Worm (Caenorhabditis elegans) whole organism, L2 larva: Measurements from ENCODE around the gene cyp-13A6.

Source experiments
- nhr-11 ChIP-seq: fragments of 150-350 bp; optimal IDR thresholded peaks from 2 replicates; lab custom pipeline; 2014; ENCODE audit warnings: missing biosample characterization, missing genetic modification characterization
- sem-4 ChIP-seq: fragments of 150-350 bp; optimal IDR thresholded peaks from 2 replicates; lab custom pipeline; 2014; ENCODE audit warnings: missing biosample characterization, missing genetic modification reagents, missing genetic modification characterization
- snpc-4 ChIP-seq: fragments of 150-350 bp; optimal IDR thresholded peaks from 2 replicates; lab custom pipeline; 2014; ENCODE audit warnings: missing biosample characterization, missing genetic modification characterization
- unc-62 ChIP-seq: fragments of 150-350 bp; optimal IDR thresholded peaks from 2 replicates; lab custom pipeline; 2014; ENCODE audit warnings: missing biosample characterization, missing genetic modification reagents, missing genetic modification characterization
- ztf-11 ChIP-seq: sonication (generic microtip); optimal IDR thresholded peaks from 2 replicates; lab custom pipeline; 2017; ENCODE audit warnings: missing biosample characterization, missing genetic modification characterization

DNA sequence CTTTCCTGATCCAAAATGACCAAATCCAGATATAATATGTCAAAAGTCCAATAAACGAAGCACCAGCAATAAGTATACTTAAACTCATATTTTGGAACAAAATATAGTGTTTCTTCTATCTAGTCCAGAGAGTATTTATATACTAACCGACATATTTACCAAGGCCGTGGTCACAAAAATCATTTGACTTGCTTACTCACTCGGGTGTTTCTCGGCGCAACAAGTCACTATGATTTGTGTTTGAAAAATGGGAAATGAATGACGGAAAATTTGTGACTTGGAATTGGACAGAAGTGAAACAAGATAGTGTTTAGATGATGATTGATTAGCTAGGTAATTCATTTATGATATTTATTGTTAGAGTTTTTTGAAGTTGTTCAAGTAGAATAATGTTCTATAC lies 2.4 kb downstream of the cyp-13A6 start, which contains the start of gene cyp-13A5:
- no peak for TF ChIP-seq nhr-11 (tag; lab: Kevin White, UChicago)
- no peak for TF ChIP-seq sem-4 (tag; lab: Kevin White, UChicago)
- no peak for TF ChIP-seq snpc-4 (tag; lab: Kevin White, UChicago)
- no peak for TF ChIP-seq ztf-11
- no peak for TF ChIP-seq unc-62 (GFP tag; lab: Kevin White, UChicago)
